Worm (Caenorhabditis elegans) whole organism, L4 larva: ENCODE measurements around the gene ssp-36.

Source experiments
- F44E2.7 ChIP-seq: fragments of 200-800 bp; sonication (Bioruptor generic); IDR thresholded peaks from 2 replicates; pipeline ENCODE4 v2.1.2; 2022; ENCODE audit warnings: missing genetic modification characterization, missing compliant biosample characterization
- Y5F2A.4 ChIP-seq: fragments of 200-800 bp; sonication (Bioruptor generic); optimal IDR thresholded peaks from 2 replicates; lab custom pipeline; 2018; ENCODE audit warnings: mild to moderate bottlenecking, missing genetic modification characterization, missing compliant biosample characterization
- Y75B8A.6 ChIP-seq: fragments of 200-800 bp; sonication (Bioruptor generic); IDR thresholded peaks from 2 replicates; pipeline ENCODE4 v1.3.6; 2022; ENCODE audit warnings: missing genetic modification reagents, missing genetic modification characterization, missing compliant biosample characterization
- ZK546.5 ChIP-seq, 2 experiments: sonication (generic microtip); optimal IDR thresholded peaks; 2 replicates each; lab custom pipeline; 2017; ENCODE audit warnings: missing biosample characterization in 2 of 2, missing genetic modification characterization in 2 of 2
- aha-1 ChIP-seq: fragments of 150-350 bp; peaks from one replicate; lab custom pipeline; 2014; ENCODE audit warnings: missing biosample characterization, missing genetic modification characterization
- arid-1 ChIP-seq: fragments of 200-800 bp; sonication (Bioruptor generic); conservative IDR thresholded peaks from 2 replicates; pipeline ENCODE4 v1.3.6; 2022; ENCODE audit warnings: missing genetic modification reagents, missing genetic modification characterization, missing compliant biosample characterization
- attf-4 ChIP-seq: sonication (generic microtip); optimal IDR thresholded peaks from 3 replicates; lab custom pipeline; 2017; ENCODE audit warnings: missing biosample characterization, missing genetic modification characterization
- ceh-62 ChIP-seq: sonication (generic microtip); optimal IDR thresholded peaks from 2 replicates; lab custom pipeline; 2017; ENCODE audit warnings: missing biosample characterization, missing genetic modification characterization
- daf-12 ChIP-seq: fragments of 150-350 bp; optimal IDR thresholded peaks from 2 replicates; lab custom pipeline; 2014; ENCODE audit warnings: missing biosample characterization, missing genetic modification reagents, missing genetic modification characterization
- daf-16 ChIP-seq, 3 experiments: sonication (generic microtip); optimal IDR thresholded peaks; 2 replicates each; lab custom pipeline; 2016 to 2017; ENCODE audit warnings: missing genetic modification characterization in 3 of 3, missing genetic modification reagents in 3 of 3, mild to moderate bottlenecking in 2 of 3, missing compliant biosample characterization in 2 of 3, missing biosample characterization in 1 of 3, moderate library complexity in 1 of 3
- daf-19 ChIP-seq: fragments of 200-800 bp; sonication (Bioruptor generic); conservative IDR thresholded peaks from 2 replicates; pipeline ENCODE4 v1.3.6; 2022; ENCODE audit warnings: missing genetic modification characterization, missing compliant biosample characterization
- dmd-6 ChIP-seq: fragments of 200-800 bp; sonication (Bioruptor generic); IDR thresholded peaks from 2 replicates; pipeline ENCODE4 v1.3.6; 2022; ENCODE audit warnings: missing genetic modification reagents, missing genetic modification characterization, missing compliant biosample characterization
- dmd-8 ChIP-seq: fragments of 200-800 bp; sonication (Bioruptor generic); IDR thresholded peaks from 2 replicates; pipeline ENCODE4 v1.3.6; 2022; ENCODE audit warnings: missing genetic modification characterization, missing compliant biosample characterization
- dmd-9 ChIP-seq: fragments of 200-800 bp; sonication (Bioruptor generic); IDR thresholded peaks from 2 replicates; pipeline ENCODE4 v1.3.6; 2022; ENCODE audit warnings: missing genetic modification reagents, missing genetic modification characterization, missing compliant biosample characterization
- dpl-1 ChIP-seq: fragments of 150-350 bp; optimal IDR thresholded peaks from 2 replicates; lab custom pipeline; 2014; ENCODE audit warnings: missing biosample characterization, missing genetic modification reagents, missing genetic modification characterization
- egl-27 ChIP-seq: sonication (generic microtip); optimal IDR thresholded peaks from 3 replicates; lab custom pipeline; 2017; ENCODE audit warnings: missing biosample characterization, missing genetic modification reagents, missing genetic modification characterization
- jun-1 ChIP-seq: fragments of 150-350 bp; optimal IDR thresholded peaks from 2 replicates; lab custom pipeline; 2014; ENCODE audit warnings: missing biosample characterization, missing genetic modification reagents, missing genetic modification characterization
- lim-7 ChIP-seq: fragments of 200-800 bp; sonication (Bioruptor generic); IDR thresholded peaks from 2 replicates; pipeline ENCODE4 v1.3.6; 2022; ENCODE audit warnings: missing genetic modification characterization, missing compliant biosample characterization
- lin-15B ChIP-seq: fragments of 150-350 bp; sonication (generic microtip); optimal IDR thresholded peaks from 3 replicates; lab custom pipeline; 2014; ENCODE audit warnings: missing biosample characterization, missing genetic modification characterization
- lir-3 ChIP-seq: sonication (generic microtip); optimal IDR thresholded peaks from 2 replicates; lab custom pipeline; 2016; ENCODE audit warnings: mild to moderate bottlenecking, missing genetic modification characterization, missing compliant biosample characterization
- lsy-2 ChIP-seq, 2 experiments: fragments of 150-350 bp in 1 of 2; sonication (generic microtip) in 1 of 2; optimal IDR thresholded peaks; 2 replicates each; lab custom pipeline; 2014 to 2017; ENCODE audit warnings: missing biosample characterization in 2 of 2, missing genetic modification characterization in 2 of 2
- mdl-1 ChIP-seq, 2 experiments: fragments of 150-350 bp in 1 of 2; sonication (generic microtip) in 1 of 2; optimal IDR thresholded peaks; 2 replicates each; lab custom pipeline; 2014 to 2017; ENCODE audit warnings: missing biosample characterization in 2 of 2, missing genetic modification characterization in 2 of 2
- mep-1 ChIP-seq: fragments of 150-350 bp; sonication (generic microtip); optimal IDR thresholded peaks from 3 replicates; lab custom pipeline; 2014; ENCODE audit warnings: missing biosample characterization, missing genetic modification characterization
- mxl-2 ChIP-seq: fragments of 200-800 bp; sonication (Bioruptor generic); conservative IDR thresholded peaks from 2 replicates; pipeline ENCODE4 v1.3.6; 2022; ENCODE audit warnings: missing genetic modification reagents, missing genetic modification characterization, missing compliant biosample characterization
- nhr-102 ChIP-seq: sonication (generic microtip); optimal IDR thresholded peaks from 2 replicates; lab custom pipeline; 2016; ENCODE audit warnings: mild to moderate bottlenecking, missing genetic modification characterization, moderate library complexity, missing compliant biosample characterization
- nhr-111 ChIP-seq: fragments of 200-800 bp; sonication (Bioruptor generic); optimal IDR thresholded peaks from 2 replicates; lab custom pipeline; 2018; ENCODE audit warnings: mild to moderate bottlenecking, missing genetic modification characterization, missing compliant biosample characterization
- nhr-237 ChIP-seq: sonication (generic microtip); optimal IDR thresholded peaks from 2 replicates; lab custom pipeline; 2017; ENCODE audit warnings: missing biosample characterization, missing genetic modification characterization
- nhr-25 ChIP-seq: sonication (generic microtip); optimal IDR thresholded peaks from 2 replicates; lab custom pipeline; 2017; ENCODE audit warnings: missing genetic modification characterization, mild to moderate bottlenecking, missing compliant biosample characterization, antibody characterized with exemption, moderate library complexity, borderline replicate concordance; ENCODE audit not compliant: insufficient read depth
- nhr-28 ChIP-seq: fragments of 150-350 bp; optimal IDR thresholded peaks from 2 replicates; lab custom pipeline; 2014; ENCODE audit warnings: missing biosample characterization, missing genetic modification characterization
- nhr-41 ChIP-seq: fragments of 200-800 bp; sonication (Bioruptor generic); IDR thresholded peaks from 2 replicates; pipeline ENCODE4 v1.3.6; 2022; ENCODE audit warnings: missing genetic modification reagents, missing genetic modification characterization, missing compliant biosample characterization
- nhr-6 ChIP-seq: fragments of 150-350 bp; optimal IDR thresholded peaks from 2 replicates; lab custom pipeline; 2014; ENCODE audit warnings: missing biosample characterization, missing genetic modification characterization
- php-3 ChIP-seq: fragments of 200-800 bp; sonication (Bioruptor generic); IDR thresholded peaks from 2 replicates; pipeline ENCODE4 v1.3.6; 2022; ENCODE audit warnings: missing genetic modification reagents, missing genetic modification characterization, missing compliant biosample characterization
- snpc-4 ChIP-seq: fragments of 150-350 bp; optimal IDR thresholded peaks from 2 replicates; lab custom pipeline; 2014; ENCODE audit warnings: missing biosample characterization, missing genetic modification characterization
- spr-3 ChIP-seq: fragments of 200-800 bp; sonication (Bioruptor generic); optimal IDR thresholded peaks from 2 replicates; lab custom pipeline; 2018; ENCODE audit warnings: mild to moderate bottlenecking, missing genetic modification characterization, missing compliant biosample characterization
- tag-97 ChIP-seq: fragments of 200-800 bp; sonication (Bioruptor generic); IDR thresholded peaks from 2 replicates; pipeline ENCODE4 v1.3.6; 2022; ENCODE audit warnings: missing genetic modification characterization, missing compliant biosample characterization
- tra-1 ChIP-seq: fragments of 200-800 bp; sonication (Bioruptor generic); IDR thresholded peaks from 2 replicates; pipeline ENCODE4 v1.3.6; 2022; ENCODE audit warnings: missing genetic modification reagents, missing genetic modification characterization, missing compliant biosample characterization
- unc-130 ChIP-seq: sonication (generic microtip); optimal IDR thresholded peaks from 2 replicates; lab custom pipeline; 2016; ENCODE audit warnings: missing genetic modification reagents, missing genetic modification characterization, missing compliant biosample characterization
- unc-62 ChIP-seq, 3 experiments: fragments of 150-350 bp in 1 of 3; sonication (generic microtip); optimal IDR thresholded peaks in 2 of 3; peaks in 1 of 3; 1 replicate in 1 of 3; 2 replicates in 2 of 3; lab custom pipeline; 2014 to 2017; ENCODE audit warnings: missing biosample characterization in 3 of 3, missing genetic modification characterization in 3 of 3, missing genetic modification reagents in 3 of 3, missing genotype in 1 of 3
- vab-7 ChIP-seq: fragments of 200-800 bp; sonication (Bioruptor generic); IDR thresholded peaks from 2 replicates; pipeline ENCODE4 v1.3.6; 2022; ENCODE audit warnings: missing genetic modification reagents, missing genetic modification characterization, missing compliant biosample characterization
- zfp-2 ChIP-seq: sonication (generic microtip); optimal IDR thresholded peaks from 2 replicates; lab custom pipeline; 2016; ENCODE audit warnings: mild to moderate bottlenecking, missing genetic modification characterization, missing compliant biosample characterization
- ztf-7 ChIP-seq: fragments of 150-350 bp; optimal IDR thresholded peaks from 2 replicates; lab custom pipeline; 2014; ENCODE audit warnings: missing biosample characterization, missing genetic modification characterization

ssp-36 gene

ce11 chrIV:9766250-9766649 is at the start of gene ssp-36:
ssp-36 (minus strand) TSS chrIV:9766350.
- TF ChIP-seq nhr-6 (no peak), nhr-41 (GFP tag; lab: Robert Waterston, UW) (no peak), tra-1 (GFP tag; lab: Robert Waterston, UW) (no peak), lin-15B (tag; lab: Kevin White, UChicago) (no peak), dmd-9 (GFP tag; lab: Robert Waterston, UW) (no peak), dpl-1 (GFP tag; lab: Kevin White, UChicago) (no peak), Y5F2A.4 (GFP tag; lab: Kevin White, UChicago) (no peak), ceh-62 (tag; lab: Kevin White, UChicago) (no peak), ztf-7 (tag; lab: Kevin White, UChicago) (no peak), vab-7 (GFP tag; lab: Robert Waterston, UW) (no peak), mdl-1 (tag; optimal IDR thresholded peaks at IDR 0.05; lab: Kevin White, UChicago) (no peak), nhr-102 (tag; lab: Kevin White, UChicago) (no peak), ZK546.5 (tag; optimal IDR thresholded peaks at IDR 0.05; lab: Kevin White, UChicago) (no peak), zfp-2 (tag; lab: Kevin White, UChicago) (no peak), daf-12 (tag; lab: Kevin White, UChicago) (no peak), unc-130 (GFP tag; lab: Kevin White, UChicago) (no peak), spr-3 (GFP tag; lab: Kevin White, UChicago) (no peak), mxl-2 (GFP tag; lab: Robert Waterston, UW) (no peak), nhr-25 (tag; lab: Kevin White, UChicago) (no peak), unc-62 (GFP tag; optimal IDR thresholded peaks at IDR 0.05 in 1 of 2; lab: Kevin White, UChicago) (no peak), unc-62 (tag; optimal IDR thresholded peaks at IDR 0.05; lab: Kevin White, UChicago) (no peak)

- TF ChIP-seq egl-27 (tag; lab: Kevin White, UChicago) (no peak), lir-3 (tag; lab: Kevin White, UChicago) (no peak), lsy-2 (tag; optimal IDR thresholded peaks at IDR 0.05; lab: Kevin White, UChicago) (no peak), arid-1 (GFP tag; lab: Robert Waterston, UW) (no peak), tag-97 (GFP tag; lab: Robert Waterston, UW) (no peak), attf-4 (tag; lab: Kevin White, UChicago) (no peak), dmd-8 (GFP tag; lab: Robert Waterston, UW) (no peak), jun-1 (tag; lab: Kevin White, UChicago) (no peak), nhr-237 (no peak), Y75B8A.6 (GFP tag; lab: Robert Waterston, UW) (no peak), lim-7 (GFP tag; lab: Robert Waterston, UW) (no peak), daf-16 (GFP tag; optimal IDR thresholded peaks at IDR 0.05; lab: Kevin White, UChicago) (no peak), daf-16 (tag; optimal IDR thresholded peaks at IDR 0.05; lab: Kevin White, UChicago) (no peak)
Observed at ce11 chrIV:9815432-9815831, 49.3 kb upstream of the ssp-36 start, which contains the start of gene egl-20. egl-20 (minus strand) TSS chrIV:9815532.

DNA sequence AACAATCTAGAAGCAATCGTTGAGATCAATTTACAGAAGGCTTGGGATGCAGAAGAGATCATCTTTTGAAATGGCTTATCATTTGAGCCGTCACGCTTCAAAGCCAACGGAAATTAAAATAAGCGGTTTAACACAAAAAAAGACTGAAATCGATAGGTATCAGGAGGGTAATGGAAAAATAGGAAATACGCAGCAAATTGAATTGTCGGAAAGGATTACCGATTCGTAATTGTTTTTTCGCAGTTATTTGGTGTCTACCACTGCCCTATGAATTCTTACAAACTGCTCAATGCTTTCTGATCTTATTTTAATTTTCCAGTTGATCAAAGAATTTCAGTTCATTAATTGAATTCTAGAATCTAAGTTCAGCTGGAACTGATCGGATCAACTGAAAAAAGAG is 45.3 kb upstream of the ssp-36 start:
- peak; percentile 63 for TF ChIP-seq aha-1
- no peak for TF ChIP-seq mdl-1 (tag; optimal IDR thresholded peaks at IDR 0.05; lab: Kevin White, UChicago)

DNA sequence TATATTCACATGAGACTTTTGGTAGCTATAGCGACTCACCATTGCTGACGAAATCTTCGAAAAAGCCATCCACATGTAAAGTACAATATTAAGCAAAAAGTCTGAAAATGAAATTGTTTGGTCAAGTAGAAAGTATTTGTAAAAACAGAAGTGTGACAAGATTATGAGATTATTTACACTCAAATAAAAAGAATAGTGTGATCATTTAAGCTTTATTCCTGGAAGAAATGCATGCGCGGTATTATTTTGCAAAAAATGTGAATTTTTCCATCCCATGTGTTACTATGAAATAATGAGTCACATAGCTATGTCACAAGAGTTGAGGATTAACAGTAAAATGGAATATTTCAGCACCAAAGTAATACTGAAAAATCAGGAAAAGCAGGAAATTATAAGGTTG is 44.5 kb upstream of the ssp-36 start, which contains the start of gene dct-15:
Gene dct-15, minus strand, starts transcription at position 101 of the 400 bp plus-strand sequence.
- no peak for TF ChIP-seq daf-19 (GFP tag; lab: Robert Waterston, UW)
- TF ChIP-seq dmd-6, result no peak
- TF ChIP-seq dmd-9 (GFP tag; lab: Robert Waterston, UW), result no peak
- TF ChIP-seq snpc-4, result no peak
- no peak for TF ChIP-seq nhr-102 (tag; lab: Kevin White, UChicago)
- no peak for TF ChIP-seq nhr-111 (GFP tag; lab: Kevin White, UChicago)
- no peak for TF ChIP-seq php-3
- TF ChIP-seq F44E2.7, result no peak
- TF ChIP-seq mep-1 (tag; lab: Kevin White, UChicago), result no peak
- no peak for TF ChIP-seq nhr-28 (tag; lab: Kevin White, UChicago)
- no peak for TF ChIP-seq vab-7 (GFP tag; lab: Robert Waterston, UW)
- no peak for TF ChIP-seq dmd-8 (GFP tag; lab: Robert Waterston, UW)
